Fruit fly (Drosophila melanogaster): ENCODE measurements around the gene CG18749.

The CG18749 gene

DNA sequence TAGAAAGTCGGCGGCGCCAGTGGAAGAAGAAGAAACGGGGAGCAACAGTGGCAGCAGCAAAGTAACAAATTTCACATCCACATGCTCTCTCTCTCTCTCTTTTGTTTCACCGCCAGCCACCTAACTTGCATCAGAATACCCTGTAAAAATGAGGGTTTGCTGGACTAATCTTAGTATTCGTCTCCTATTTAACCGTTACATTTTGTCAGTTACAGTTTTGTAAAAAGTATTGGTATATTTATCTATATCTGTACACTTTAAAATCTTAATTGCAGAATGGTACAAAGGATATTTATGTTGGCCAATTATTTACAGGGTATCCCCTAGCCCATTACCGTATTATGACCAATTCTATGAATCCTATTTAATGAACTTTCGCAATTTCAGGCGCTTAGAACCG is 10.0 kb upstream of the CG18749 start:
- TF ChIP-seq CG11762 (GFP tag; optimal IDR thresholded peaks at IDR 0.05; ENCODE audit: insufficient read depth) (no peak), ss (GFP tag; optimal IDR thresholded peaks at IDR 0.05) (no peak), spab (GFP tag; optimal IDR thresholded peaks at IDR 0.05) (no peak), CG16779 (tag; optimal IDR thresholded peaks at IDR 0.05) (no peak), CG31627 (GFP tag; optimal IDR thresholded peaks at IDR 0.05) (peak; percentile 43), CG34406 (GFP tag; optimal IDR thresholded peaks at IDR 0.05) (peak; percentile 53), acj6 (GFP tag; optimal IDR thresholded peaks at IDR 0.05) (peak; percentile 57), CG1621 (tag; optimal IDR thresholded peaks at IDR 0.05) (no peak), CG7368 (GFP tag; optimal IDR thresholded peaks at IDR 0.05) (peak; percentile 19), Blimp-1 (GFP tag; optimal IDR thresholded peaks at IDR 0.05) (no peak), dsx (GFP tag; optimal IDR thresholded peaks at IDR 0.05; ENCODE audit: poor library complexity, severe bottlenecking) (no peak), CG8319 (GFP tag; optimal IDR thresholded peaks at IDR 0.05) (no peak), CG15336 (GFP tag; IDR thresholded peaks at IDR 0.05) (peak; percentile 92), Ets21C (GFP tag; optimal IDR thresholded peaks at IDR 0.05) (no peak), fd59A (GFP tag; optimal IDR thresholded peaks at IDR 0.05) (no peak), eg (GFP tag; IDR thresholded peaks at IDR 0.05) (peak; percentile 88), CG11294 (GFP tag; IDR thresholded peaks at IDR 0.05) (0 out of 2 replicates have a peak, but pooled peaks have one; percentile 43), achi (GFP tag; optimal IDR thresholded peaks at IDR 0.05) (peak; percentile 73), dac (GFP tag; optimal IDR thresholded peaks at IDR 0.05) (peak; percentile 65), Hr38 (GFP tag; optimal IDR thresholded peaks at IDR 0.05) (no peak), CG6163 (GFP tag; IDR thresholded peaks at IDR 0.05) (peak; percentile 60; the same call in 2 of the 3 replicates), OdsH (GFP tag; optimal IDR thresholded peaks at IDR 0.05) (peak; percentile 64), Eip93F (GFP tag; optimal IDR thresholded peaks at IDR 0.05) (no peak), CG8119 (GFP tag; IDR thresholded peaks at IDR 0.05) (peak; percentile 90), CG11902 (GFP tag; optimal IDR thresholded peaks at IDR 0.05) (no peak), Hr4 (GFP tag; optimal IDR thresholded peaks at IDR 0.05) (peak; percentile 90), CG10631 (GFP tag; optimal IDR thresholded peaks at IDR 0.05) (peak; percentile 46), CG3032 (tag; optimal IDR thresholded peaks at IDR 0.05) (no peak), Hr39 (GFP tag; optimal IDR thresholded peaks at IDR 0.05) (peak; percentile 41), Lpt (GFP tag; optimal IDR thresholded peaks at IDR 0.05) (peak; percentile 74), CG8632 (GFP tag; optimal IDR thresholded peaks at IDR 0.05) (no peak), Eip75B (GFP tag; optimal IDR thresholded peaks at IDR 0.05) (peak; percentile 38), Sox14 (GFP tag; optimal IDR thresholded peaks at IDR 0.05) (peak; percentile 27), Met (GFP tag; optimal IDR thresholded peaks at IDR 0.05) (peak; percentile 44), cyc (GFP tag; optimal IDR thresholded peaks at IDR 0.05) (no peak), topi (GFP tag; optimal IDR thresholded peaks at IDR 0.05) (peak; percentile 32), Ets96B (tag; optimal IDR thresholded peaks at IDR 0.05) (peak; percentile 9), Eip78C (GFP tag) (peak; percentile 81), CG6854 (GFP tag; optimal IDR thresholded peaks at IDR 0.05) (no peak), fd85E (GFP tag; optimal IDR thresholded peaks at IDR 0.05) (no peak), Sox15 (GFP tag; optimal IDR thresholded peaks at IDR 0.05) (no peak), CG10669 (GFP tag; optimal IDR thresholded peaks at IDR 0.05) (no peak), pdm3 (GFP tag; optimal IDR thresholded peaks at IDR 0.05) (peak; percentile 75), salr (GFP tag; optimal IDR thresholded peaks at IDR 0.05) (peak in 1 of 2 experiments; percentile 48), esn (GFP tag; optimal IDR thresholded peaks at IDR 0.05) (peak; percentile 63), vri (GFP tag; optimal IDR thresholded peaks at IDR 0.05) (no peak), CG6792 (GFP tag; optimal IDR thresholded peaks at IDR 0.05) (peak; percentile 17), CG4318 (GFP tag; optimal IDR thresholded peaks at IDR 0.05) (peak; percentile 67), CG6276 (GFP tag; optimal IDR thresholded peaks at IDR 0.05) (no peak), Gug (GFP tag; IDR thresholded peaks at IDR 0.05) (peak; percentile 57; the same call in 1 of the 2 replicates), lz (GFP tag; optimal IDR thresholded peaks at IDR 0.05) (peak; percentile 50), Smox (GFP tag; optimal IDR thresholded peaks at IDR 0.05) (peak; percentile 27)
